Worm (Caenorhabditis elegans) whole organism, late embryonic: ENCODE measurements around the gene F18A1.7.

Experiments
- F13H6.1 ChIP-seq: sonication (generic microtip); optimal IDR thresholded peaks from 2 replicates; lab custom pipeline; 2016; ENCODE audit warnings: missing genetic modification characterization, missing compliant biosample characterization
- K02D7.2 ChIP-seq: sonication (generic microtip); optimal IDR thresholded peaks from 2 replicates; lab custom pipeline; 2017; ENCODE audit warnings: mild to moderate bottlenecking, missing genetic modification characterization, missing compliant biosample characterization
- Y22D7AL.16 ChIP-seq: sonication (generic microtip); optimal IDR thresholded peaks from 2 replicates; lab custom pipeline; 2016; ENCODE audit warnings: missing genetic modification characterization, missing compliant biosample characterization
- ceh-18 ChIP-seq: sonication (generic microtip); optimal IDR thresholded peaks from 2 replicates; lab custom pipeline; 2016; ENCODE audit warnings: missing genetic modification characterization, missing compliant biosample characterization
- ceh-19 ChIP-seq: fragments of 200-800 bp; sonication (Bioruptor generic); optimal IDR thresholded peaks from 2 replicates; lab custom pipeline; 2018; ENCODE audit warnings: mild to moderate bottlenecking, missing genetic modification characterization, missing compliant biosample characterization
- ceh-22 ChIP-seq: sonication (generic microtip); optimal IDR thresholded peaks from 2 replicates; lab custom pipeline; 2017; ENCODE audit warnings: missing biosample characterization, missing genetic modification characterization
- ceh-24 ChIP-seq: sonication (generic microtip); optimal IDR thresholded peaks from 2 replicates; lab custom pipeline; 2016; ENCODE audit warnings: mild to moderate bottlenecking, missing genetic modification characterization, missing compliant biosample characterization
- ceh-31 ChIP-seq: sonication (generic microtip); optimal IDR thresholded peaks from 2 replicates; lab custom pipeline; 2016; ENCODE audit warnings: missing genetic modification characterization, missing compliant biosample characterization
- ceh-48 ChIP-seq: sonication (generic microtip); optimal IDR thresholded peaks from 2 replicates; lab custom pipeline; 2016; ENCODE audit warnings: missing genetic modification characterization, inconsistent platforms, missing compliant biosample characterization
- ceh-6 ChIP-seq: fragments of 200-800 bp; sonication (Bioruptor generic); optimal IDR thresholded peaks from 2 replicates; lab custom pipeline; 2018; ENCODE audit warnings: mild to moderate bottlenecking, missing genetic modification characterization, missing compliant biosample characterization
- che-1 ChIP-seq: sonication (generic microtip); optimal IDR thresholded peaks from 2 replicates; lab custom pipeline; 2016; ENCODE audit warnings: mild to moderate bottlenecking, missing genetic modification characterization, missing compliant biosample characterization
- dve-1 ChIP-seq: sonication (generic microtip); optimal IDR thresholded peaks from 2 replicates; lab custom pipeline; 2017; ENCODE audit warnings: antibody characterized with exemption, mild to moderate bottlenecking, missing genetic modification characterization, missing compliant biosample characterization
- elt-2 ChIP-seq: sonication (generic microtip); optimal IDR thresholded peaks from 2 replicates; lab custom pipeline; 2016; ENCODE audit warnings: missing genetic modification reagents, missing genetic modification characterization, missing compliant biosample characterization
- elt-4 ChIP-seq: sonication (generic microtip); optimal IDR thresholded peaks from 2 replicates; lab custom pipeline; 2016; ENCODE audit warnings: missing genetic modification characterization, missing compliant biosample characterization
- ets-4 ChIP-seq: sonication (generic microtip); optimal IDR thresholded peaks from 2 replicates; lab custom pipeline; 2016; ENCODE audit warnings: missing genetic modification characterization, missing compliant biosample characterization
- eyg-1 ChIP-seq: sonication (generic microtip); optimal IDR thresholded peaks from 2 replicates; lab custom pipeline; 2016; ENCODE audit warnings: missing genotype, missing genetic modification characterization, missing compliant biosample characterization
- fax-1 ChIP-seq: sonication (generic microtip); optimal IDR thresholded peaks from 2 replicates; lab custom pipeline; 2016; ENCODE audit warnings: missing genotype, missing genetic modification characterization, missing compliant biosample characterization
- fkh-10 ChIP-seq: fragments of 150-350 bp; optimal IDR thresholded peaks from 2 replicates; lab custom pipeline; 2014; ENCODE audit warnings: missing biosample characterization, missing genetic modification reagents, missing genetic modification characterization
- fkh-6 ChIP-seq: sonication (generic microtip); optimal IDR thresholded peaks from 2 replicates; lab custom pipeline; 2016; ENCODE audit warnings: missing genetic modification characterization, missing compliant biosample characterization
- gmeb-2 ChIP-seq: sonication (generic microtip); optimal IDR thresholded peaks from 2 replicates; lab custom pipeline; 2016; ENCODE audit warnings: missing genetic modification characterization, inconsistent platforms, missing compliant biosample characterization
- hlh-13 ChIP-seq: fragments of 200-800 bp; sonication (Bioruptor generic); optimal IDR thresholded peaks from 2 replicates; lab custom pipeline; 2018; ENCODE audit warnings: mild to moderate bottlenecking, missing genetic modification characterization, missing compliant biosample characterization
- hlh-30 ChIP-seq: sonication (generic microtip); optimal IDR thresholded peaks from 2 replicates; lab custom pipeline; 2017; ENCODE audit warnings: antibody characterized with exemption, missing genetic modification characterization, missing compliant biosample characterization; ENCODE audit not compliant: insufficient read depth
- hlh-6 ChIP-seq: sonication (generic microtip); optimal IDR thresholded peaks from 2 replicates; lab custom pipeline; 2016; ENCODE audit warnings: missing genotype, missing genetic modification characterization, missing compliant biosample characterization
- hlh-8 ChIP-seq: sonication (generic microtip); optimal IDR thresholded peaks from 2 replicates; lab custom pipeline; 2016; ENCODE audit warnings: missing genotype, missing genetic modification characterization, missing compliant biosample characterization
- lim-6 ChIP-seq: sonication (generic microtip); optimal IDR thresholded peaks from 2 replicates; lab custom pipeline; 2016; ENCODE audit warnings: missing genetic modification characterization, missing compliant biosample characterization
- madf-2 ChIP-seq: sonication (generic microtip); optimal IDR thresholded peaks from 2 replicates; lab custom pipeline; 2017; ENCODE audit warnings: missing genetic modification characterization, missing compliant biosample characterization
- mec-3 ChIP-seq: sonication (generic microtip); optimal IDR thresholded peaks from 2 replicates; lab custom pipeline; 2016; ENCODE audit warnings: borderline replicate concordance, missing genetic modification characterization, missing compliant biosample characterization
- nhr-11 ChIP-seq: fragments of 150-350 bp; optimal IDR thresholded peaks from 2 replicates; lab custom pipeline; 2014; ENCODE audit warnings: missing biosample characterization, missing genetic modification characterization
- nhr-232 ChIP-seq: sonication (generic microtip); optimal IDR thresholded peaks from 2 replicates; lab custom pipeline; 2016; ENCODE audit warnings: missing genetic modification characterization, missing compliant biosample characterization
- npax-4 ChIP-seq: sonication (generic microtip); optimal IDR thresholded peaks from 2 replicates; lab custom pipeline; 2016; ENCODE audit warnings: missing genetic modification characterization, missing compliant biosample characterization
- pag-3 ChIP-seq: sonication (generic microtip); optimal IDR thresholded peaks from 2 replicates; lab custom pipeline; 2016; ENCODE audit warnings: missing compliant biosample characterization, missing genetic modification characterization, borderline replicate concordance
- pha-2 ChIP-seq: sonication (generic microtip); optimal IDR thresholded peaks from 2 replicates; lab custom pipeline; 2017; ENCODE audit warnings: mild to moderate bottlenecking, missing genetic modification characterization, missing compliant biosample characterization
- ttx-3 ChIP-seq: sonication (generic microtip); optimal IDR thresholded peaks from 2 replicates; lab custom pipeline; 2016; ENCODE audit warnings: missing genetic modification reagents, missing genetic modification characterization, missing compliant biosample characterization
- unc-3 ChIP-seq, 2 experiments: fragments of 200-800 bp in 1 of 2; sonication (Bioruptor generic) in 1 of 2; sonication (generic microtip) in 1 of 2; conservative IDR thresholded peaks in 1 of 2; optimal IDR thresholded peaks in 1 of 2; 2 replicates each; pipeline versions ENCODE4 v1.3.6 to Lab custom; 2016 to 2022; ENCODE audit warnings: missing compliant biosample characterization in 2 of 2, missing genetic modification characterization in 2 of 2, missing genetic modification reagents in 1 of 2
- unc-42 ChIP-seq: sonication (generic microtip); optimal IDR thresholded peaks from 2 replicates; lab custom pipeline; 2016; ENCODE audit warnings: missing genotype, missing genetic modification characterization, missing compliant biosample characterization
- unc-86 ChIP-seq: sonication (generic microtip); optimal IDR thresholded peaks from 2 replicates; lab custom pipeline; 2016; ENCODE audit warnings: missing genetic modification characterization, missing compliant biosample characterization
- ztf-16 ChIP-seq: sonication (generic microtip); optimal IDR thresholded peaks from 2 replicates; lab custom pipeline; 2017; ENCODE audit warnings: missing genetic modification characterization, missing compliant biosample characterization

Gene F18A1.7

DNA sequence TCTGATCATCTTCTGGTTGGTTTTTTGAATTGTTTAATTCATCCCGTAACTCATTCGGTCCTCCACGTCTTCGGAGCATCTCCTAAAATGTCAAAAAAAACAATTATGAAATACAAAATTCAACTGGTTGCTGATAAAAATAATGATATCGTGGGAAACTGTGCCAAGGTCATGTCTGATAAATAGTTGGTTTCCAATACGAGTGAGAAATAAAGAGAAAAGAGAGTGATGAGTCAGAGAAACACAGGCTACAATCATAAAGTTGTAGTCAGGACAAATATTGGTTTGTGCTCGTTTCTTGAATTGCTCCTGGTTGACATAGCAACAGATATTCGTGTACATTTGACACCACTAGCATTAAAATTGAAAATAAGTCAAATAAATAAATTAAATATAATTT lies 41.6 kb upstream of the F18A1.7 start, which contains the start of gene B0495.7:
TSS of gene B0495.7 (minus strand) at position 82 of the 400 bp plus-strand sequence.
- TF ChIP-seq unc-42 (tag; lab: Kevin White, UChicago) (no peak), hlh-13 (GFP tag; lab: Kevin White, UChicago) (no peak), elt-4 (no peak), ztf-16 (no peak), ceh-19 (GFP tag; lab: Kevin White, UChicago) (no peak), unc-86 (no peak), nhr-11 (tag; lab: Kevin White, UChicago) (no peak), lim-6 (tag; lab: Kevin White, UChicago) (no peak), elt-2 (peak; percentile 77)

DNA sequence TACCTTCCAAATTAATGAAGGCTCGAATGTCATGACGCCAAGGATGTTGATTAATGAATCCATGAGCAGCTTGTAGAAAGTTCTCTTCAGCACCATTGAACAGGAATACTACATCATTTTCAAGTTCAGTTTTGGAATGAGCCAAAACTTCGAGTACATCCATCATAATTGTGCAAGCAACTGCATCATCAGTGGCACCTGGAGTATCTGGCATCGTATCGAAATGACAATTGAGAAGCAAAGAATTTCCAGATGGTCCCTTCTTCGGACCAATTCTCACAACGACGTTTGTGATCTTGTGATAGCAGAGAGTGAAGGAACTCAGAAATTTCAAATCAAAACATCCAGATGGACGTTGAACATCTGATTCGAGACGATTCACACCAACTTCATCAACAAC lies 40.8 kb upstream of the F18A1.7 start:
- TF ChIP-seq Y22D7AL.16 (tag; lab: Kevin White, UChicago) (no peak), pha-2 (tag; lab: Kevin White, UChicago) (no peak), ceh-22 (tag; lab: Kevin White, UChicago) (no peak), lim-6 (tag; lab: Kevin White, UChicago) (no peak), F13H6.1 (tag; lab: Kevin White, UChicago) (no peak), nhr-232 (tag; lab: Kevin White, UChicago) (no peak), mec-3 (no peak), ttx-3 (tag; lab: Kevin White, UChicago) (no peak), pag-3 (no peak), hlh-8 (no peak), hlh-30 (tag; lab: Kevin White, UChicago) (no peak), ceh-6 (GFP tag; lab: Kevin White, UChicago) (no peak), fkh-6 (tag; lab: Kevin White, UChicago) (no peak), fkh-10 (GFP tag; lab: Kevin White, UChicago) (no peak)

DNA sequence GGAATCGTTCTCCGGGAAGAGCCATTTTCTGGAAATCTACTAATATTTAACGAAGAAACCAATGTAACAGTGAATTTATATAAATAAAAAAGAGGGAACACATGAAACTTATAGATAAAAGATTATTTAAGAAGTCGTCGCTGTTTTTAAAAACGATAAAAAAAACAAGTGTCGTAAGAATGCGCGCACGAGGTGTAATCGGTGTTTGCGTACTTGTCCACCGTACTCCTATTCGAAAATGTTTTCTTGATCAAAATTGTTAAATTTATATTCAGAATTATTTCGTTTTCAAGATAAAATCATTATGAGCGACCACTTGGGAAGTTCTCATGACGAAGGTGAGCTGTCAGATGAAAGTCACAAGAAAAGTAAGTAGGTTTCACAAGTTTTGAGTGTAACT lies 35.5 kb upstream of the F18A1.7 start, which contains the start of the genes moa-2 and cdk-11.1:
TSS of gene moa-2 (minus strand) at position 25 of the 400 bp plus-strand sequence.
TSS of gene cdk-11.1 (plus strand) at position 227 of the 400 bp plus-strand sequence.
- no peak for TF ChIP-seq ets-4 (tag; lab: Kevin White, UChicago)
- TF ChIP-seq ceh-48 = no peak
- TF ChIP-seq unc-86 = no peak
- TF ChIP-seq F13H6.1 (tag; lab: Kevin White, UChicago) = no peak
- TF ChIP-seq npax-4 = no peak
- no peak for TF ChIP-seq dve-1 (tag; lab: Kevin White, UChicago)
- no peak for TF ChIP-seq hlh-6 (tag; lab: Kevin White, UChicago)
- no peak for TF ChIP-seq unc-3 (GFP tag; conservative IDR thresholded peaks at IDR 0.05; lab: Robert Waterston, UW)
- TF ChIP-seq unc-3 (tag; optimal IDR thresholded peaks at IDR 0.05; lab: Kevin White, UChicago) = no peak
- TF ChIP-seq fkh-10 (GFP tag; lab: Kevin White, UChicago) = no peak

DNA sequence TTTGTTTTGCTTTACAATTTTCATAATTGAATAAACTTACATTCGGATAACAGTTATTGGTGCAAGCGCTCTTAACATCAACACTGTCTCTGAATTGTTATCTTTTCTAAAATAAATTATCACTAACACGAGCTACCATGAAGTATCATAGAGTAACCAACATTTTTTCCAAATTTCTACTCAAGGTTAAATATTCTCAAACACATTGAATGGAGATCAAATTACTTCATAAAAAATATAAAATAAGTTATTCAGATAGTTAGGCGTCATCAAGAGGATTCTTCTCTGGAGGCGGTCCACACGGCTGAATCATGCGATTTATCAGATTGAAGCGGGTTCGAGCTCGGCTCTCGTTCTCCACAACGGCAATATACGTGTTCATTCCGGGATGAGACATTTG lies 34.9 kb upstream of the F18A1.7 start, which contains the start of gene B0495.5:
TSS of gene B0495.5 (minus strand) at position 101 of the 400 bp plus-strand sequence.
- TF ChIP-seq ceh-24 (tag; lab: Kevin White, UChicago) (no peak), K02D7.2 (no peak), fkh-6 (tag; lab: Kevin White, UChicago) (no peak), eyg-1 (tag; lab: Kevin White, UChicago) (no peak), madf-2 (tag; lab: Kevin White, UChicago) (no peak), hlh-30 (tag; lab: Kevin White, UChicago) (no peak), che-1 (tag; lab: Kevin White, UChicago) (no peak), hlh-6 (tag; lab: Kevin White, UChicago) (no peak), pha-2 (tag; lab: Kevin White, UChicago) (no peak), ceh-18 (tag; lab: Kevin White, UChicago) (no peak), gmeb-2 (no peak), fax-1 (no peak), ceh-31 (tag; lab: Kevin White, UChicago) (no peak)
